Worm (Caenorhabditis elegans) whole organism, midembryonic: ENCODE measurements around the gene ZC239.22.

Source experiments
- med-1 ChIP-seq: sonication (generic microtip); optimal IDR thresholded peaks from 2 replicates; lab custom pipeline; 2017; ENCODE audit warnings: missing genetic modification characterization, mild to moderate bottlenecking, missing compliant biosample characterization, antibody characterized with exemption, missing genetic modification reagents; ENCODE audit not compliant: insufficient read depth
- ztf-23 ChIP-seq: fragments of 200-800 bp; sonication (Bioruptor generic); IDR thresholded peaks from 2 replicates; pipeline ENCODE4 v1.3.6; 2022; ENCODE audit warnings: missing genetic modification reagents, missing genetic modification characterization, missing compliant biosample characterization
- ztf-29 ChIP-seq: fragments of 200-800 bp; sonication (Bioruptor generic); IDR thresholded peaks from 2 replicates; pipeline ENCODE4 v1.3.6; 2022; ENCODE audit warnings: missing genetic modification reagents, missing genetic modification characterization, missing compliant biosample characterization

DNA sequence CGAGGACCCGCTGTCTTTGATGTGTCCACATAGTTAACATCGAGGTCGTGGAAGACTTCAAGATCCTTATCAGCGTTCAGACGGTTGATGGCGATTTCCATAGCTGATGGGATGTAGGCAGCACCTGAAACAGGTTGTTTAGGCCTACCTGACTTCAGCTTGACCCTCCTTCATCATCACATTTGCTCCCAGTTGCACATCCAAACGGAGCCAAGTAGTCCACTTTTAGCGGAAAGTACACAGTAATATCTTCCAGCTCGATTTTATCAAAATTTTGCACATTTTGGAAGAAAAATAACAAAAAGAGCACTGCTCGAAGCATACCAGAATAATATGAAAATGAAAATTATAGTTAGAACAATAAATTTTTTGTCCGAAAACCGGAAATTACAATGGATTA, 23.7 kb downstream of the ZC239.22 start, which contains the start of gene gcy-15:
- TF ChIP-seq med-1 (no peak), ztf-23 (GFP tag; lab: Robert Waterston, UW) (no peak), ztf-29 (GFP tag; lab: Robert Waterston, UW) (no peak)
